Worm (Caenorhabditis elegans): Measurements from ENCODE around the gene daf-12.

DNA sequence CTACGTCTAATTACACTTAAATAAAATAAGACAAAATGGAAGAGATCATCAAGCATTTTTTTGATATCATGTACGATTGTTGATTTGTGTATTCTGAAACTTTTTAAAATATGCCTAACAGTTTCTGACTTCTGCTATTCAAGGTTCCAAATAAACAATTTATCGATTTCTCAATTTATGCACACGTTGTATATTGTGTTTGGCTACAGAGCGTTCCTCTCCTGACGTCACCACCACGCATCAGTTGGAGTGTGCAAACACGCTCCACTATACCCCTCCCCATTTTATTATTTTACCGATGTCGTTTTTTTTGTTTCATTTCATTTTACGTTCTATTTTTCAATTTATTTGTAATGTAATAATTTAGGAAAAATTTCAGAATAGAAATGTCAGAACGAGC is 59.2 kb downstream of the daf-12 start, which contains the start of gene plpp-1.3:
- TF ChIP-seq unc-86 (tag; optimal IDR thresholded peaks at IDR 0.05): no peak
- TF ChIP-seq ceh-34 (tag; optimal IDR thresholded peaks at IDR 0.05): no peak

Measured in whole organism, late embryonic.